Worm (Caenorhabditis elegans): Measurements from ENCODE around the gene dhs-7.

Gene dhs-7

DNA sequence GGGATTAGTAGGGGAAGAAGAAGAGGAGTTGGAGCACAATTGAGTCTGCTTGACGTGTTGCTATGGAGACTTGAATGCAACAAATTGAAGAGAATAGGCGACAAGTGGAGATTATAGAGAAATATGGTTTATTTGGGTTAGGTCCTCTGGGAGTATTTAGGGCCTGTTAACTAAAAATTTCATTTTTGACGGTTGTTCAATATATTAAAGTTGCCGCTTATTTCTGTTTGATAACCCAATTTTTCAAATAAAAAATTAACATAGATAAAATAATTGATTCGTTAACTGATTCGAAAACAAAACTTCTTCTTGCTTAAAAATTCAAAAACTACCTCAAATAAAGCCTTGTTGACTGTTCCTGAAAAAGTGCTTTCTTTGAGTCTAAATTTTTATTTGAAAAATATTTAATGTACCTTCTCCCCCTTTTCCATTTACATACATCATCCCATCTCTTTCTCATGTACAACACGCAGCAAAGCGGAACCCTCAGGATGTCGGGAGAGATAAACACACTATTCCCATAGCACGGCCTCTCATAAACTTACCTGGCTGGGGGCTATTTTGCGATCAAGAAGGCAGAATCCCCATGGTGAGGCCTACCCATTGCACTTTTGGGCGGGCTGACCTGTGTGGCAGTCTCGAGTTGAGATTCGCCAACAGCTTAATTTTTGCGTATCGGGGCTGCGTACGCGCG lies 36.8 kb downstream of the dhs-7 start, which contains the start of gene dyf-13:
TSS of gene dyf-13 (minus strand) at position 51 of the 694 bp plus-strand sequence.
- TF ChIP-seq klf-2 (GFP tag; conservative IDR thresholded peaks at IDR 0.05), result no peak
- TF ChIP-seq ref-1 (GFP tag; conservative IDR thresholded peaks at IDR 0.05), result no peak
- TF ChIP-seq flt-1 (GFP tag; IDR thresholded peaks at IDR 0.05), result no peak
- no peak for TF ChIP-seq T22C8.4 (GFP tag; IDR thresholded peaks at IDR 0.05)
- TF ChIP-seq med-1 (GFP tag; optimal IDR thresholded peaks at IDR 0.05; ENCODE audit: insufficient read depth), result no peak
- TF ChIP-seq ztf-23 (GFP tag; IDR thresholded peaks at IDR 0.05), result no peak
- TF ChIP-seq tab-1 (GFP tag; IDR thresholded peaks at IDR 0.05), result no peak
- TF ChIP-seq cog-1 (tag; optimal IDR thresholded peaks at IDR 0.05), result no peak
- TF ChIP-seq ztf-29 (GFP tag; IDR thresholded peaks at IDR 0.05), result no peak

DNA sequence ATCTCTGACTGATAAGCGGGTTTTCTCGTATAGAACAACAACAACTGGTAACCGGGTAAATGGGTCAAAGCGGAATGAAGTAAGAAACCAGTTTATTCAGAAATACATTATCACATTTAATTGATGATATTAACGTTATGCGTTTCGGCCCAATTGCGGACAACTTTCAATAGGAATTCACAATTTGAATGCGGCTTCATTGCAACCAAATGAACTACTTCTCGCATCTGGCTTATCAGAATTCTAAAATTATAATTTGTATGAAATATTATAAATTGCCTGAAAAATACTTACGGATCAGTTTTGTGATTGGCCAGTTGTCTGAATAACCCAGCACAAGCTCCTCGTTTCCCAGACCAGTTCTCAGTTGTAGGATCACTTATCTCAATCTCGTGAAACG lies 39.5 kb downstream of the dhs-7 start, which contains the start of gene col-36:
TSS of gene col-36 (minus strand) at position 101 of the 400 bp plus-strand sequence.
- no peak for TF ChIP-seq med-1 (GFP tag; optimal IDR thresholded peaks at IDR 0.05; ENCODE audit: insufficient read depth)
- no peak for TF ChIP-seq klf-2 (GFP tag; conservative IDR thresholded peaks at IDR 0.05)

DNA sequence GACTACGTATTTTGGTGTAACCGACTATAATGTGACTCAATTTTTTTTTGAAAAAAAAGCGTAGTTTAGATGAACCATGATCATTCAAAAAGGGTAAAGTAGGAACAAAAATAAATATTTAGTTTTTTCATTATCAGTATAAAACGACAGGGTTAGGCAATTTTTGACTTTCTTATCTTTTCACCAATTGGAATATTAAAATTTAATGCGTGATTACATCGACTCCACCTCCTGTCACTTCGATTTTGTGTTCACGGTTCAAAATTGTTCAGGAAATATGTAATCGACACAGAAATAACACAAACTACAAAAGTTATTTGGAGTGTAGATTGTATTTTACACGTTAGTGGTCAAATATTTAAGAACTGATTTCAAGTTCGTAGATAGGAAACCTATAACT lies 41.5 kb downstream of the dhs-7 start:
- TF ChIP-seq klf-2 (GFP tag; conservative IDR thresholded peaks at IDR 0.05) (no peak), tab-1 (GFP tag; IDR thresholded peaks at IDR 0.05) (no peak), med-1 (GFP tag; optimal IDR thresholded peaks at IDR 0.05; ENCODE audit: insufficient read depth) (no peak), cog-1 (tag; optimal IDR thresholded peaks at IDR 0.05) (no peak), T22C8.4 (GFP tag; IDR thresholded peaks at IDR 0.05) (no peak), ztf-29 (GFP tag; IDR thresholded peaks at IDR 0.05) (no peak), flt-1 (GFP tag; IDR thresholded peaks at IDR 0.05) (no peak), ztf-23 (GFP tag; IDR thresholded peaks at IDR 0.05) (no peak), ref-1 (GFP tag; conservative IDR thresholded peaks at IDR 0.05) (no peak)

DNA sequence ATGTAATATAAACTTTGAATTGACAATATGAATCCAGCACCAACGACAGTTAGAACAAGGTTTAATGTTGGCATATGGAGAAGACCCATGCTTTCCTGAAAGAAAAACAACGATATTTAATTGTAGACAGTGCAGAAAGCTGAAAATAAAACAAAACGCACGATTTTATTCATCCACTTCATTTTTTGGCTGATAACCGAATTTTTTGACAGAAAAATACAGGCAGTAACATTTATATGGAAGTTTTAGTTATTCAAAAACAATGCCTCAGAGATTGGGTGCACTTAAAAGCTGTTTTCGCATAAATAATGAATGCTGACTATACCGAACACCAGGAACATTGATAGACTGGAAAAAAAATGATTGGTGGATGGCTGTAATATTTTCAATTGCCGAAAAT lies 42.5 kb downstream of the dhs-7 start, which contains the start of gene mfsd-13.2:
TSS of gene mfsd-13.2 (minus strand) at position 101 of the 400 bp plus-strand sequence.
- TF ChIP-seq klf-2 (GFP tag; conservative IDR thresholded peaks at IDR 0.05), result no peak
- TF ChIP-seq flt-1 (GFP tag; IDR thresholded peaks at IDR 0.05), result no peak
- no peak for TF ChIP-seq med-1 (GFP tag; optimal IDR thresholded peaks at IDR 0.05; ENCODE audit: insufficient read depth)
- TF ChIP-seq ztf-29 (GFP tag; IDR thresholded peaks at IDR 0.05), result no peak
- TF ChIP-seq ref-1 (GFP tag; conservative IDR thresholded peaks at IDR 0.05), result no peak
- TF ChIP-seq tab-1 (GFP tag; IDR thresholded peaks at IDR 0.05), result no peak
- no peak for TF ChIP-seq cog-1 (tag; optimal IDR thresholded peaks at IDR 0.05)
- no peak for TF ChIP-seq ztf-23 (GFP tag; IDR thresholded peaks at IDR 0.05)
- TF ChIP-seq T22C8.4 (GFP tag; IDR thresholded peaks at IDR 0.05), result no peak

DNA sequence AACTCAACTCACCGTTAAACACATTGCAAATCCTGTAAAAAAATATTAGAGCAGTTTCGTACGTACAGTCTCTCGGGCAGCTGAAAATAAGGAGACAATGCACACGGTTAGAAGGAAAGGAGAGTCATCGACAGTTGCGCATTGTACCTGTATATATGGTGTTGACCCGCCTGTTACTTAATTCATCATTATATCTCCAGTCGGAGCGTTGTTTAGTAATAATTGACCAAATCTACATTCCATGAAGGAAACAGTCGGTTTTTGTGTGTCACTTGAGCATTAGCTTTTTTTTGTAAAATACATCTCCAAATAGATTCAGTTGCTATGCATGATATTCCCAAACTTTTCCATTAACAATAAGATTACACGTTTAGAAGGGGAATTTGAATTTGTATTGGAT lies 46.7 kb downstream of the dhs-7 start, which contains the start of gene C27H5.12:
TSS of gene C27H5.12 (minus strand) at position 101 of the 400 bp plus-strand sequence.
- TF ChIP-seq ztf-29 (GFP tag; IDR thresholded peaks at IDR 0.05) (no peak), ref-1 (GFP tag; conservative IDR thresholded peaks at IDR 0.05) (no peak), flt-1 (GFP tag; IDR thresholded peaks at IDR 0.05) (no peak), tab-1 (GFP tag; IDR thresholded peaks at IDR 0.05) (no peak), ztf-23 (GFP tag; IDR thresholded peaks at IDR 0.05) (no peak), med-1 (GFP tag; optimal IDR thresholded peaks at IDR 0.05; ENCODE audit: insufficient read depth) (no peak), klf-2 (GFP tag; conservative IDR thresholded peaks at IDR 0.05) (no peak), cog-1 (tag; optimal IDR thresholded peaks at IDR 0.05) (no peak), T22C8.4 (GFP tag; IDR thresholded peaks at IDR 0.05) (no peak)

DNA sequence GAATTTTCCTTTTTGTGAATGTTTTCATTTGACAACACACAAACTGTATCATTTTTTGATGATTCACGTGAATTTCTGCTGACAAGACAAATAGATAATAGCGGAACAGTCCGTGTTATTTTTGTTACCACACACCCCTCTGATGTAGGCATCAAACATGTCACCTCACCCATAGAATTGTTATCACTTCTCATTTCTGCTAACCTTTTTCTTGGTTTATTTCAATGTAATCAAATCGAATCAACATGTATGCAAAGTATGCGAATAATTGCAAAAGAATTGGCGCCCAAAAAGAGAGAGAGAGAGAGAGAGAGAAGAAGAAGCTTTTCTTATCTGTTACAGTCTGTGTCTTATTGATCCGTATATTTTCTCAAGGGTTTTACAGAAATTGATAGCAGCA lies 50.8 kb downstream of the dhs-7 start:
- no peak for TF ChIP-seq ztf-23 (GFP tag; IDR thresholded peaks at IDR 0.05)
- TF ChIP-seq T22C8.4 (GFP tag; IDR thresholded peaks at IDR 0.05), result no peak
- TF ChIP-seq med-1 (GFP tag; optimal IDR thresholded peaks at IDR 0.05; ENCODE audit: insufficient read depth), result no peak
- no peak for TF ChIP-seq ztf-29 (GFP tag; IDR thresholded peaks at IDR 0.05)
- no peak for TF ChIP-seq klf-2 (GFP tag; conservative IDR thresholded peaks at IDR 0.05)
- no peak for TF ChIP-seq flt-1 (GFP tag; IDR thresholded peaks at IDR 0.05)
- no peak for TF ChIP-seq tab-1 (GFP tag; IDR thresholded peaks at IDR 0.05)
- no peak for TF ChIP-seq ref-1 (GFP tag; conservative IDR thresholded peaks at IDR 0.05)
- TF ChIP-seq cog-1 (tag; optimal IDR thresholded peaks at IDR 0.05), result no peak
